Fruit fly (Drosophila melanogaster): Measurements from ENCODE around the gene CG10628.

CG10628 gene

dm6 chr2L:19755015-19755414, 3.4 kb downstream of the CG10628 start:
- no peak for TF ChIP-seq CG9139 (GFP tag; optimal IDR thresholded peaks at IDR 0.05)
- TF ChIP-seq achi (GFP tag; optimal IDR thresholded peaks at IDR 0.05): no peak
- TF ChIP-seq dac (GFP tag; optimal IDR thresholded peaks at IDR 0.05): no peak
- no peak for TF ChIP-seq acj6 (GFP tag; optimal IDR thresholded peaks at IDR 0.05)
- TF ChIP-seq Smox (GFP tag; optimal IDR thresholded peaks at IDR 0.05): no peak
- TF ChIP-seq CG10669 (GFP tag; optimal IDR thresholded peaks at IDR 0.05): no peak
- TF ChIP-seq fd85E (GFP tag; optimal IDR thresholded peaks at IDR 0.05): no peak
- TF ChIP-seq CG8319 (GFP tag; optimal IDR thresholded peaks at IDR 0.05): no peak
- TF ChIP-seq CG7368 (GFP tag; optimal IDR thresholded peaks at IDR 0.05): no peak
- no peak for TF ChIP-seq Lpt (GFP tag; optimal IDR thresholded peaks at IDR 0.05)
- TF ChIP-seq spab (GFP tag; optimal IDR thresholded peaks at IDR 0.05): no peak
- no peak for TF ChIP-seq Ets96B (tag; optimal IDR thresholded peaks at IDR 0.05)
- no peak for TF ChIP-seq Sox102F (GFP tag; optimal IDR thresholded peaks at IDR 0.05)
- TF ChIP-seq lz (GFP tag; optimal IDR thresholded peaks at IDR 0.05): no peak
- TF ChIP-seq Eip75B (GFP tag; optimal IDR thresholded peaks at IDR 0.05): no peak
- TF ChIP-seq CG3032 (tag; optimal IDR thresholded peaks at IDR 0.05): no peak
- no peak for TF ChIP-seq Met (GFP tag; optimal IDR thresholded peaks at IDR 0.05)

DNA sequence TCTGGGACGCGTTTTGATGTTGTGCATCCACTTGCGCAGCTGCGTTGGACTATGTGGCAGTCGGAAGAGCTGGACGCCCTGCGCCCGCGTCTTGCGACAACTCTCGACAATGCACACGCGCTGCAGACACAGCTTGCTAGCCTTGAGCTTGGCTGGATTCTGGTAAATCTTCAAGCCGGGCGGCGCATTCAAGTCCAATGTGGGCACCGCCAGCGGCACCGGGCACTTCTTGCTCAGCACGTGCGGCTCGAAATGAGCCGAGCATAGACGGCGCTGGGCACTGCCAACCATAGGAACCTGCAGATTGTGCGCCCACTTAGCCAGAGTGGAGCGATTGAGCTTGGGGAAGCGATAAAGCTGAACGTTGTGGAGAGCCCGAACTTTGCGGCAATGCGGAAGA, 7.8 kb downstream of the CG10628 start:
- TF ChIP-seq Hr39 (GFP tag; optimal IDR thresholded peaks at IDR 0.05) (no peak), CG6854 (GFP tag; optimal IDR thresholded peaks at IDR 0.05) (no peak), Hr4 (GFP tag; optimal IDR thresholded peaks at IDR 0.05) (no peak), Smox (GFP tag; optimal IDR thresholded peaks at IDR 0.05) (no peak), CG4318 (GFP tag; optimal IDR thresholded peaks at IDR 0.05) (no peak), Ets96B (tag; optimal IDR thresholded peaks at IDR 0.05) (no peak), CG6163 (GFP tag; IDR thresholded peaks at IDR 0.05) (no peak), CG32006 (GFP tag; optimal IDR thresholded peaks at IDR 0.05) (no peak), Eip93F (GFP tag; optimal IDR thresholded peaks at IDR 0.05) (no peak), Gug (GFP tag; IDR thresholded peaks at IDR 0.05) (no peak), lz (GFP tag; optimal IDR thresholded peaks at IDR 0.05) (no peak), dsx (GFP tag; optimal IDR thresholded peaks at IDR 0.05; ENCODE audit: poor library complexity, severe bottlenecking) (no peak), CG16779 (tag; optimal IDR thresholded peaks at IDR 0.05) (no peak), CG8632 (GFP tag; optimal IDR thresholded peaks at IDR 0.05) (no peak), Eip75B (GFP tag; optimal IDR thresholded peaks at IDR 0.05) (no peak), CG11762 (GFP tag; optimal IDR thresholded peaks at IDR 0.05; ENCODE audit: insufficient read depth) (no peak)

DNA sequence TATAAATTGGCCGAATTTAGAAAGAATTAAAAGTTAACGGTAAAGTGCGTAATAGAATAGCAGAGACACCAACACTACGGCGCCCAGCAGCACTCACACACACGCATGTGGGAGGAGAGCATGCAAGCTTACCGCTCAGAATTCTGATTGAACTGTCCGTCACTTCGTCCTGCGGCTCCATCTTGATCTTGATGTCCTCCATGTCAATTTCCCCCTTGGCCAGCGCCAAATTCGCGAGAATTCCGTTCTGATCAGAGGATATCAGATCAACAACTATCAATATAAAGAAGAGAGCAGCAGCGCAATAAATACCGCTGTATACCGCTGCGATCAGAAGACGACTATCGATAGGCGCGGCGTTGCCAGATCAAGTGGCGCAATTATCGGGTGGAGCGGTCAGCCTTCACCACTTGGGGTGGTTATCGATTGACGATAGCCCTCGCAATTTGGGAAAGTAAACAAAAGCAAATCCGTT, 22.7 kb downstream of the CG10628 start, which contains the start of the genes CG10462 and Nf-YB:
Gene CG10462 (minus strand): TSS at position 346 of the 475 bp plus-strand sequence.
Gene Nf-YB (plus strand): TSS at position 410 of the 475 bp plus-strand sequence.
- TF ChIP-seq CG4318 (GFP tag; optimal IDR thresholded peaks at IDR 0.05): no peak
- TF ChIP-seq fkh (GFP tag; optimal IDR thresholded peaks at IDR 0.05): peak; percentile 93
- TF ChIP-seq achi (GFP tag; optimal IDR thresholded peaks at IDR 0.05): no peak

dm6 chr2L:19722517-19722916, 35.9 kb downstream of the CG10628 start:
- TF ChIP-seq pdm3 (GFP tag; optimal IDR thresholded peaks at IDR 0.05) (peak; percentile 44), CG6854 (GFP tag; optimal IDR thresholded peaks at IDR 0.05) (no peak), CG3032 (tag; optimal IDR thresholded peaks at IDR 0.05) (no peak), CG16779 (tag; optimal IDR thresholded peaks at IDR 0.05) (peak; percentile 7), Met (GFP tag; optimal IDR thresholded peaks at IDR 0.05) (peak; percentile 24), spab (GFP tag; optimal IDR thresholded peaks at IDR 0.05) (no peak), Hr39 (GFP tag; optimal IDR thresholded peaks at IDR 0.05) (peak; percentile 24), Hr4 (GFP tag; optimal IDR thresholded peaks at IDR 0.05) (peak; percentile 21), CG31627 (GFP tag; optimal IDR thresholded peaks at IDR 0.05) (peak; percentile 45), CG10631 (GFP tag; optimal IDR thresholded peaks at IDR 0.05) (peak; percentile 48), CG6808 (GFP tag; optimal IDR thresholded peaks at IDR 0.05) (no peak), CG32006 (GFP tag; optimal IDR thresholded peaks at IDR 0.05) (no peak), Eip75B (GFP tag; optimal IDR thresholded peaks at IDR 0.05) (peak; percentile 25), vri (GFP tag; optimal IDR thresholded peaks at IDR 0.05) (no peak), Smox (GFP tag; optimal IDR thresholded peaks at IDR 0.05) (peak; percentile 13), topi (GFP tag; optimal IDR thresholded peaks at IDR 0.05) (peak; percentile 6), CG15336 (GFP tag; IDR thresholded peaks at IDR 0.05) (peak; percentile 35; the same call in 1 of the 2 replicates), CG1621 (tag; optimal IDR thresholded peaks at IDR 0.05) (no peak), OdsH (GFP tag; optimal IDR thresholded peaks at IDR 0.05) (peak; percentile 48), CG8119 (GFP tag; IDR thresholded peaks at IDR 0.05) (no peak), CG9139 (GFP tag; optimal IDR thresholded peaks at IDR 0.05) (no peak), CG8632 (GFP tag; optimal IDR thresholded peaks at IDR 0.05) (peak; percentile 4), acj6 (GFP tag; optimal IDR thresholded peaks at IDR 0.05) (peak; percentile 34), salr (GFP tag; optimal IDR thresholded peaks at IDR 0.05) (peak; percentile 11 to 29), Lpt (GFP tag; optimal IDR thresholded peaks at IDR 0.05) (no peak), CG10669 (GFP tag; optimal IDR thresholded peaks at IDR 0.05) (peak; percentile 5), CG8319 (GFP tag; optimal IDR thresholded peaks at IDR 0.05) (no peak), dac (GFP tag; optimal IDR thresholded peaks at IDR 0.05) (no peak), Hr38 (GFP tag; optimal IDR thresholded peaks at IDR 0.05) (no peak), Sox102F (GFP tag; optimal IDR thresholded peaks at IDR 0.05) (peak; percentile 24)

Measured in whole organism, prepupa.